Fruit fly (Drosophila melanogaster) whole organism: ENCODE data around the gene CG4686.

Source experiments
- CG8478 ChIP-seq: fragments of >200 bp; optimal IDR thresholded peaks from 2 replicates; lab custom pipeline; 2018; ENCODE audit warnings: inconsistent platforms
- Dll ChIP-seq: fragments of >200 bp; optimal IDR thresholded peaks from 2 replicates; lab custom pipeline; 2017
- EcR ChIP-seq, 2 experiments: fragments of >200 bp; optimal IDR thresholded peaks; 2 replicates each; lab custom pipeline; 2017; ENCODE audit warnings: missing biosample characterization in 2 of 2, missing genetic modification characterization in 2 of 2, missing genetic modification reagents in 2 of 2
- pan ChIP-seq: fragments of >200 bp; optimal IDR thresholded peaks from 2 replicates; lab custom pipeline; 2017
- psq ChIP-seq: fragments of >200 bp; optimal IDR thresholded peaks from 2 replicates; lab custom pipeline; 2017
- usp ChIP-seq: fragments of >200 bp; optimal IDR thresholded peaks from 2 replicates; lab custom pipeline; 2017; ENCODE audit warnings: missing biosample characterization, missing genetic modification characterization, mixed read lengths

The CG4686 gene

dm6 chr3R:19838925-19839601 is 25.2 kb upstream of the CG4686 start:
- TF ChIP-seq usp (GFP tag; lab: Kevin White, UChicago): no peak
- TF ChIP-seq EcR (GFP tag; optimal IDR thresholded peaks at IDR 0.05; lab: Kevin White, UChicago): no peak
- TF ChIP-seq CG8478 (lab: Kevin White, UChicago): no peak
- TF ChIP-seq pan (lab: Kevin White, UChicago): no peak
- no peak for TF ChIP-seq psq
- no peak for TF ChIP-seq Dll (lab: Kevin White, UChicago)

DNA sequence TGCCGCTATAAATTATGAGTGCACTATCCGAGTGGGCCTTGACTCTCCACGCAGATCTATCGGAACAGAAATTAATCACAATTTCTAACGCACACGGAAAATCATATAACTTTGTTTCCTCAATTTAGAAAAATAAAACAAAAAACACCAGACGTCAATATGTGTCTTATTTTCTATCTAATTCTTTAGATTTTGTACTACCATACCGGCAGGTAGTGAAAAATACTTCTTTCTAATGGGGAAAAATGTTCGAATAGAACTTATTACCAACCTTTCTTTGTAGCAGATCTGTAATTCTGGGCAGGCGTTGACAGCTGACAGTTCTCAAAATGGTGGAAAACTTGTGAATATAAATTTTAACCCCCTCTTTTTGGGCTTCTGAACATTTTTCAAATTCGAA is 23.8 kb upstream of the CG4686 start, which contains the start of gene CG31459:
CG31459 (plus strand) TSS at position 301 of the 400 bp plus-strand sequence.
- TF ChIP-seq CG8478 (lab: Kevin White, UChicago): no peak
- no peak for TF ChIP-seq psq
- TF ChIP-seq EcR (GFP tag; optimal IDR thresholded peaks at IDR 0.05; lab: Kevin White, UChicago): no peak
- no peak for TF ChIP-seq usp (GFP tag; lab: Kevin White, UChicago)
- TF ChIP-seq pan (lab: Kevin White, UChicago): no peak
- no peak for TF ChIP-seq Dll (lab: Kevin White, UChicago)

DNA sequence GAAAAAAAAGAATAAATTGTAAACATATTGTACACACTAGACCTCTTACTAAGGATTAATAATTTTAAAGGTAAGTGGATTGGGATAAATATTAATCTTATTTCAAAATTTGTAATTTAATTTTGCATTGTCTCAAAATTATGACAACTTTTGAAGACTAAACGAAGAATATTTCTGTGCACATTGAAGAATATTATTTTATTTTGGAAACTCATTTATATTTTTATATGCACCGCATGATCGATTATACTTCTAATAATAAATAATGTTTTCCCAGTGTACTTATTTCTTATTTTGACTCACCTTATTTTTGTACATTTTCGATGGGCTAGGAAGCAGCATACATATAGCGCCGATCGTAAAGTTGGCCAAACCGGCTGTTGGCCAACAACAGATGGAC is 20.4 kb upstream of the CG4686 start:
- no peak for TF ChIP-seq pan (lab: Kevin White, UChicago)
- TF ChIP-seq Dll (lab: Kevin White, UChicago): no peak

- no peak for TF ChIP-seq pan (lab: Kevin White, UChicago)
- no peak for TF ChIP-seq EcR (GFP tag; optimal IDR thresholded peaks at IDR 0.05; lab: Kevin White, UChicago)
- no peak for TF ChIP-seq usp (GFP tag; lab: Kevin White, UChicago)
- no peak for TF ChIP-seq CG8478 (lab: Kevin White, UChicago)
- TF ChIP-seq psq: no peak
- no peak for TF ChIP-seq Dll (lab: Kevin White, UChicago)
Observed at dm6 chr3R:19846870-19847590, 17.3 kb upstream of the CG4686 start, which contains the start of gene MICU3. TSS of gene MICU3 (plus strand) at chr3R:19847311.

- TF ChIP-seq CG8478 (lab: Kevin White, UChicago): no peak
Observed at dm6 chr3R:19847591-19848256, 16.6 kb upstream of the CG4686 start.

dm6 chr3R:19858017-19858659 is 6.2 kb upstream of the CG4686 start:
- no peak for TF ChIP-seq usp (GFP tag; lab: Kevin White, UChicago)
- TF ChIP-seq CG8478 (lab: Kevin White, UChicago): no peak
- TF ChIP-seq EcR (GFP tag; optimal IDR thresholded peaks at IDR 0.05; lab: Kevin White, UChicago): no peak
- TF ChIP-seq pan (lab: Kevin White, UChicago): no peak
- TF ChIP-seq Dll (lab: Kevin White, UChicago): no peak
- no peak for TF ChIP-seq psq

DNA sequence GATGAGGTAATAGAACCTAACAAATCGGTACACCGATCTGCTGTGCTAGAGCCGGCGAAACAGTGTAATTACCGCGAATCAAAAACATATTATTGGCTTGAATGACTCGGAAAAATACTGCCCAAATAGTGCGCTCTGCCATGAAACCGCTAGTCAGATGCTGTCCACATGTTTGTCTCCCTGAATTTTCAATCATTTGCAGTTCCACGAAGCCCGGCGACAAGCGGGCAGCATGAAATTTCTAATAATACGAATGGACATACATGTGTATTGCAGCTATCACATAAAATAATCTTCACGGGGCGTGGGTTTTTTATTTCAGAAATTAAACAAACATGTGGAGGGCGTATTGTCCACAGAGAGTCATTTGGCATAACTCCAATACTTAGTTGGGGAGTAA is 5.4 kb upstream of the CG4686 start:
- TF ChIP-seq CG8478 (lab: Kevin White, UChicago) (no peak), psq (no peak), EcR (GFP tag; optimal IDR thresholded peaks at IDR 0.05; lab: Kevin White, UChicago) (no peak), usp (GFP tag; lab: Kevin White, UChicago) (no peak), pan (lab: Kevin White, UChicago) (no peak)

dm6 chr3R:19859370-19860033 is 4.8 kb upstream of the CG4686 start:
- TF ChIP-seq Dll (lab: Kevin White, UChicago): no peak
- TF ChIP-seq psq: no peak
- TF ChIP-seq CG8478 (lab: Kevin White, UChicago): no peak
- TF ChIP-seq pan (lab: Kevin White, UChicago): no peak
- no peak for TF ChIP-seq EcR (GFP tag; optimal IDR thresholded peaks at IDR 0.05; lab: Kevin White, UChicago)
- TF ChIP-seq usp (GFP tag; lab: Kevin White, UChicago): no peak

DNA sequence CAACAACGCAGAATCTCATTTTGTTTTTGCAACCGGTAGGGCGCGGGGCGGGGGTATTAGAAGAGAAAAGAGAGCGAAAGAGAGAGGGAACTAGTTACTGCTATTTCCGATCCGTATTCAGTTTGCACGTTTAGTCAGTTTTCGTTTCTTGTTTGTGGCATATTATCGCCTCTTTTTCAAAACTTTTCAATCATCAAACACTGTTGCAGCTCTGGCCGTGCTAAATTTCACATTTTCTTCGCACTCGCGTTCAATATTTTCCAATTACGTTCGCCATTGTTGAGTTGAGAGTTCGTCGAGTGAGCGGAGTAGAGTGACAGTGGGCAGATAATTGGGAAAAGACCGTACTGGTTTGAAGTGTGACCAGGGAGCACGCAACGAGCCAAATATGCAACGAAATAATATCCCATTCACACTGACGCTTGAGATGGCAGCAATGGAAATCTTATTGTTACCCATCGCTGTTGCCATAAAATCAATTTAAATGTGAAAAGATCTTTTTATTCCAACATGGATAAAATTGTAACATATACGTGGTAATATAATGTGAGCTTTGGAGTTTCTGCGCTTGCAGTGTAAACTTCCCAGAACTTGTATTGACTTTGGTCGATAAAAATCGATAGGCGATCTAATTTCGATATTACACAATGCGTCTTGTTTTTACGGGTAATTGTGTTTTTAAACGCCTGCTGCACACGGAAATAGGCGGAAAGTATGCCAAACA is 3.1 kb upstream of the CG4686 start, which contains the start of the genes Ire1 and Mrm2:
Ire1 (minus strand) TSS at position 296 of the 724 bp plus-strand sequence.
Mrm2 (plus strand) TSS at position 615 of the 724 bp plus-strand sequence.
- no peak for TF ChIP-seq EcR (GFP tag; optimal IDR thresholded peaks at IDR 0.05; lab: Kevin White, UChicago)
- TF ChIP-seq pan (lab: Kevin White, UChicago): no peak
- no peak for TF ChIP-seq usp (GFP tag; lab: Kevin White, UChicago)
- no peak for TF ChIP-seq Dll (lab: Kevin White, UChicago)
- TF ChIP-seq psq: no peak

DNA sequence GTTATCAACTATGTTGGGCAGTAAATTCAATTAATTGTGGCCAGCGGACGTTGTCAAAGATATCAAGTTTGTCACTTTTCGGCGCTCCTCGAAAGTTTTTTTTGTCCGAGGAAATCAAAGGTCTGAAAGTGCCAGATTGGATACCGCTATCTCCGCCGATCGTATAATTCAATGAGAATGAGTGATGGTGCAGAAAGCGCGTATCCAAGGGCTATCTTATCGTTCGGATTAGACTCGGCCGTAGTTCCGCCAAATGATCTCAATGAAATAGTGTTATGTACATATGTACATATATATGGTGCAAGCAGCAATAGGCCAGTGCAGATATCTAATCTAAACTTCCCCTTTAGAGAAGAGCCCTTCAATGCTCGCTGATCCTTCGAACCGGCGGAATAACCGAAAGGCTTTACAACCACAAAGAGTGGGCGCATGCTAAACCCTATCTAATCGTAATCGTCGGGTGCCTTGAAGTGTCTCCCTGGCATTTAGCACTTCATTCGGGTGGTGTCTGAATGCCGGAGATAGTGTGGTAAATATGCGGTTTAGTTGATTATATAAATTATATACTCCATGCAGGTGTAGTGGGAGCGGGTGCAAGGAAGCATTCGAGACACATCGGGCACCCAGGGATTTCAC is 8.9 kb downstream of the CG4686 start:
- no peak for TF ChIP-seq usp (GFP tag; lab: Kevin White, UChicago)
